Worm (Caenorhabditis elegans): ENCODE results near the gene C18A3.10.

C18A3.10 gene

DNA sequence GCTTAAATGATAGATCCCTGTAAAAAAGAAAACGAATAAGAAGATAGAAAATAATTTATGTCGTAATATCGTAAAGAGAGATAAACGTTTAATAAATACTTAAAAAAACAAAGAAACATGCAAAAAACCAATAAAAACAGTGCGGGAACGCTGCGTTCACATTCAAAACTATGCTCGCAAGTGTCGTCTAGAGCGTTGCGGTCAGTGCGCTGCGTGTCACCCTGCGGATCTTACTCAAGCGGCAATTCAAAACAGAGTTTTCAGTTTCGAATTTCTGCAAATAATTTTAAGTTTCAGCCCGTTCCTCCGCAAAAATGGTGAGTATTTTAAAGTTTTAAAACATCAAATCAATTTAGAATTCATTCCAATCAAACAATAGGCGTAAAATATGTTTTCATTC lies 838 bp downstream of the C18A3.10 start, which contains the start of the genes tiar-1 and lelo-4 (continued):
- TF ChIP-seq nhr-20 (tag; optimal IDR thresholded peaks at IDR 0.05) (peak; percentile 68), nhr-19 (GFP tag; conservative IDR thresholded peaks at IDR 0.05) (peak; percentile 50), hlh-4 (tag; optimal IDR thresholded peaks at IDR 0.05) (no peak), tlp-1 (tag; optimal IDR thresholded peaks at IDR 0.05) (no peak), nhr-77 (tag; optimal IDR thresholded peaks at IDR 0.05) (peak; percentile 29), Y116A8C.19 (tag; optimal IDR thresholded peaks at IDR 0.05; ENCODE audit: borderline replicate concordance) (no peak), nhr-12 (tag; optimal IDR thresholded peaks at IDR 0.05) (no peak), C16A3.4 (tag; optimal IDR thresholded peaks at IDR 0.05) (peak; percentile 66), mep-1 (tag; optimal IDR thresholded peaks at IDR 0.05) (peak; percentile 80), ces-1 (GFP tag; optimal IDR thresholded peaks at IDR 0.05) (no peak), dsc-1 (tag; optimal IDR thresholded peaks at IDR 0.05) (no peak), blmp-1 (tag; optimal IDR thresholded peaks at IDR 0.05) (peak; percentile 62), pax-3 (tag; optimal IDR thresholded peaks at IDR 0.05) (no peak), ceh-82 (tag; optimal IDR thresholded peaks at IDR 0.05) (peak in 2 of 3 experiments; percentile 32 to 69), tbx-2 (tag; optimal IDR thresholded peaks at IDR 0.05) (peak; percentile 57), lir-3 (tag; optimal IDR thresholded peaks at IDR 0.05; ENCODE audit: poor library complexity) (peak; percentile 42), egl-27 (tag; optimal IDR thresholded peaks at IDR 0.05) (no peak), snu-23 (GFP tag; optimal IDR thresholded peaks at IDR 0.05) (peak; percentile 76), unc-86 (tag; optimal IDR thresholded peaks at IDR 0.05) (peak; percentile 29), lin-15B (tag; optimal IDR thresholded peaks at IDR 0.05) (peak; percentile 78), efl-3 (GFP tag; optimal IDR thresholded peaks at IDR 0.05) (no peak), alr-1 (tag; optimal IDR thresholded peaks at IDR 0.05; ENCODE audit: borderline replicate concordance) (no peak), unc-130 (tag; optimal IDR thresholded peaks at IDR 0.05) (peak; percentile 77), lin-35 (GFP tag; optimal IDR thresholded peaks at IDR 0.05) (peak; percentile 92 to 95)

- TF ChIP-seq ceh-63 (GFP tag; optimal IDR thresholded peaks at IDR 0.05): no peak
- TF ChIP-seq snu-23 (GFP tag; optimal IDR thresholded peaks at IDR 0.05): peak; percentile 3
- TF ChIP-seq dpl-1 (GFP tag; optimal IDR thresholded peaks at IDR 0.05): no peak
Observed at ce11 chrII:5712126-5712525, 3.5 kb downstream of the C18A3.10 start.

DNA sequence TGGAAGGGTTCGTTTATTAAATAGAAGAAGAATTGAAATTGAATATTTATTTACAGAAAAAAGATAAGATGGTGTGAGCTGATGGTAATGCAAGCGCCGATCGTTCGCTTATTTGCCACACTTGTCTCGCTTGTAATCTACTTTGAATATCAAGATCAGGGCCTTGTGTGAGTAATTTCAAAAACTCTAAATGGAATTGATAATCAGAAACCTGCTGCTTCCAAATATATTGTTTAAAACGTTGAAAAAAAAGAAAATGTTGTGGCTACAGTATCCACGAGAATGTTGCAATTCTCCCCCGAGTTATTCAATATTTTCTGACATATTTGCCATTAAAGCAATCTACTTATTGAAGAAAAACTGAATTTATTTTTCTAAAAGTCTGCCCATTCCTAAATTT lies 4.8 kb downstream of the C18A3.10 start:
- no peak for TF ChIP-seq efl-1 (optimal IDR thresholded peaks at IDR 0.05)
- TF ChIP-seq efl-1 (GFP tag; optimal IDR thresholded peaks at IDR 0.05 in 1 of 2): peak in 1 of 2 experiments; percentile 81
- no peak for TF ChIP-seq lir-3 (tag; optimal IDR thresholded peaks at IDR 0.05; ENCODE audit: poor library complexity)
- no peak for TF ChIP-seq nhr-20 (tag; optimal IDR thresholded peaks at IDR 0.05)

DNA sequence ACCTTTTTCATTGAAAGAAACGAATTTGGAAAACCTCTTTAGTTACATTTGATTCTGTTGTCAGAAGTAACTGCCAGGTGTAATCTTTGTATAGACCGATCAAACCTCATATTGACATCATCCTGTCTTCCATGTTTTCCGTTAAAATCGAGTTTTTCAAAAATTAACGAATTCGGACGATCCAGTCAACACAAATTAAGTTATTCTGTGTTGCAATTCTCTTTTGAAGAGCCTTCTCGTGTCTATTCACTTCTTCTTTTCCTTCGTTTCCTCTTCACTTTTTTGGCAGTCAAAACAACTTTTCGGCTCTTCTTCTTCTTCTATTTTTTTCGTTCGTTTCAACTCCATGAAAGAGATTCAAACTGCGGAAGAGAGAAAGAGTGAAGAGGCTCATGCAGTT lies 7.5 kb downstream of the C18A3.10 start:
- TF ChIP-seq fkh-8 (tag; optimal IDR thresholded peaks at IDR 0.05): no peak
- TF ChIP-seq lin-14 (GFP tag; optimal IDR thresholded peaks at IDR 0.05): peak; percentile 77
- TF ChIP-seq hpl-2 (GFP tag; optimal IDR thresholded peaks at IDR 0.05): no peak
- TF ChIP-seq ceh-82 (tag; optimal IDR thresholded peaks at IDR 0.05): no peak
- no peak for TF ChIP-seq ces-1 (GFP tag; optimal IDR thresholded peaks at IDR 0.05)
- peak; percentile 4 for TF ChIP-seq nhr-71 (tag; optimal IDR thresholded peaks at IDR 0.05)
- TF ChIP-seq ceh-8 (GFP tag; optimal IDR thresholded peaks at IDR 0.05): no peak
- peak; percentile 90 for TF ChIP-seq fkh-10 (GFP tag; optimal IDR thresholded peaks at IDR 0.05)
- TF ChIP-seq lin-13 (GFP tag; optimal IDR thresholded peaks at IDR 0.05): no peak
- TF ChIP-seq unc-98 (GFP tag; IDR thresholded peaks at IDR 0.05): no peak
- TF ChIP-seq tbx-2 (tag; optimal IDR thresholded peaks at IDR 0.05): peak; percentile 42
- TF ChIP-seq pax-3 (tag; optimal IDR thresholded peaks at IDR 0.05): no peak
- no peak for TF ChIP-seq rnt-1 (tag; optimal IDR thresholded peaks at IDR 0.05)
- no peak for TF ChIP-seq swsn-7 (tag; optimal IDR thresholded peaks at IDR 0.05)
- TF ChIP-seq ztf-11 (tag; optimal IDR thresholded peaks at IDR 0.05): no peak

Data from whole organism, L1 larva.